Fruit fly (Drosophila melanogaster) ovary, adult (tissue): Measurements from ENCODE around the gene Gr77a.

Source experiments
- CG17801 ChIP-seq: fragments of 200-800 bp; optimal IDR thresholded peaks from 2 replicates; lab custom pipeline; 2019; ENCODE audit warnings: missing biosample characterization, mild to moderate bottlenecking, missing genetic modification characterization, moderate library complexity; ENCODE audit not compliant: partially characterized antibody

Gene Gr77a

dm6 chr3L:20713800-20714199 is 25.4 kb downstream of the Gr77a start, which contains the start of gene CG34260:
CG34260 (plus strand) TSS chr3L:20714100.
- TF ChIP-seq CG17801 (GFP tag; lab: Kevin White, UChicago) = no peak

- TF ChIP-seq CG17801 (GFP tag; lab: Kevin White, UChicago) = no peak
Measured at dm6 chr3L:20711397-20711796, 27.8 kb downstream of the Gr77a start.

- no peak for TF ChIP-seq CG17801 (GFP tag; lab: Kevin White, UChicago)
Measured at dm6 chr3L:20710475-20711177, 28.6 kb downstream of the Gr77a start.

- TF ChIP-seq CG17801 (GFP tag; lab: Kevin White, UChicago) = no peak
Measured at dm6 chr3L:20707217-20707616, 32.0 kb downstream of the Gr77a start.

dm6 chr3L:20700660-20701059 is 38.6 kb downstream of the Gr77a start:
- TF ChIP-seq CG17801 (GFP tag; lab: Kevin White, UChicago) = no peak

dm6 chr3L:20697166-20697791 is 42.0 kb downstream of the Gr77a start:
- no peak for TF ChIP-seq CG17801 (GFP tag; lab: Kevin White, UChicago)

dm6 chr3L:20696494-20696893 is 42.7 kb downstream of the Gr77a start:
- no peak for TF ChIP-seq CG17801 (GFP tag; lab: Kevin White, UChicago)

- TF ChIP-seq CG17801 (GFP tag; lab: Kevin White, UChicago) = no peak
Measured at dm6 chr3L:20695328-20695822, 43.9 kb downstream of the Gr77a start, which contains the start of gene kni. kni (minus strand) TSS chr3L:20695378.

- TF ChIP-seq CG17801 (GFP tag; lab: Kevin White, UChicago) = no peak
Measured at dm6 chr3L:20694584-20694983, 44.6 kb downstream of the Gr77a start.

dm6 chr3L:20692516-20692915 is 46.7 kb downstream of the Gr77a start:
- TF ChIP-seq CG17801 (GFP tag; lab: Kevin White, UChicago) = no peak

- TF ChIP-seq CG17801 (GFP tag; lab: Kevin White, UChicago) = no peak
Measured at dm6 chr3L:20690857-20691645, 48.2 kb downstream of the Gr77a start.

- TF ChIP-seq CG17801 (GFP tag; lab: Kevin White, UChicago) = no peak
Measured at dm6 chr3L:20690074-20690473, 49.2 kb downstream of the Gr77a start.

- TF ChIP-seq CG17801 (GFP tag; lab: Kevin White, UChicago) = no peak
Measured at dm6 chr3L:20688194-20688785, 50.9 kb downstream of the Gr77a start.
